Worm (Caenorhabditis elegans) whole organism, L2 larva: ENCODE measurements around the gene F02A9.1.

Experiments
- C34F6.9 ChIP-seq: fragments of 150-350 bp; optimal IDR thresholded peaks from 2 replicates; lab custom pipeline; 2014; ENCODE audit warnings: missing biosample characterization, missing genetic modification characterization
- F13H6.1 ChIP-seq: sonication (generic microtip); optimal IDR thresholded peaks from 2 replicates; lab custom pipeline; 2016; ENCODE audit warnings: missing genetic modification characterization, missing compliant biosample characterization
- Y55F3AM.14 ChIP-seq: fragments of 200-800 bp; sonication (Bioruptor generic); optimal IDR thresholded peaks from 2 replicates; lab custom pipeline; 2018; ENCODE audit warnings: mild to moderate bottlenecking, missing genetic modification characterization, missing compliant biosample characterization
- ZK546.5 ChIP-seq: sonication (generic microtip); optimal IDR thresholded peaks from 2 replicates; lab custom pipeline; 2017; ENCODE audit warnings: missing biosample characterization, missing genetic modification characterization
- blmp-1 ChIP-seq: sonication (generic microtip); optimal IDR thresholded peaks from 2 replicates; lab custom pipeline; 2017; ENCODE audit warnings: missing genetic modification characterization, mild to moderate bottlenecking, missing compliant biosample characterization, antibody characterized with exemption, moderate library complexity; ENCODE audit not compliant: insufficient read depth
- ceh-16 ChIP-seq: fragments of 150-350 bp; optimal IDR thresholded peaks from 2 replicates; lab custom pipeline; 2014; ENCODE audit warnings: missing biosample characterization, missing genetic modification characterization
- ceh-82 ChIP-seq: fragments of 150-350 bp; optimal IDR thresholded peaks from 2 replicates; lab custom pipeline; 2014; ENCODE audit warnings: missing biosample characterization, missing genetic modification characterization
- crh-2 ChIP-seq: sonication (generic microtip); optimal IDR thresholded peaks from 2 replicates; lab custom pipeline; 2017; ENCODE audit warnings: missing biosample characterization, missing genetic modification characterization
- dmd-4 ChIP-seq: sonication (generic microtip); optimal IDR thresholded peaks from 2 replicates; lab custom pipeline; 2017; ENCODE audit warnings: missing biosample characterization, missing genetic modification characterization
- egl-27 ChIP-seq: sonication (generic microtip); optimal IDR thresholded peaks from 3 replicates; lab custom pipeline; 2017; ENCODE audit warnings: missing biosample characterization, missing genetic modification reagents, missing genetic modification characterization
- elt-1 ChIP-seq: fragments of 150-350 bp; optimal IDR thresholded peaks from 2 replicates; lab custom pipeline; 2014; ENCODE audit warnings: missing biosample characterization, missing genetic modification characterization
- elt-3 ChIP-seq: sonication (generic microtip); optimal IDR thresholded peaks from 2 replicates; lab custom pipeline; 2017; ENCODE audit warnings: missing biosample characterization, missing genetic modification characterization
- fos-1 ChIP-seq: fragments of 150-350 bp; optimal IDR thresholded peaks from 2 replicates; lab custom pipeline; 2014; ENCODE audit warnings: missing biosample characterization, missing genetic modification characterization
- gmeb-1 ChIP-seq: fragments of 150-350 bp; optimal IDR thresholded peaks from 2 replicates; lab custom pipeline; 2014; ENCODE audit warnings: missing biosample characterization, missing genetic modification characterization
- lin-11 ChIP-seq: fragments of 150-350 bp; sonication (generic microtip); optimal IDR thresholded peaks from 2 replicates; lab custom pipeline; 2014; ENCODE audit warnings: missing biosample characterization, missing genetic modification characterization, inconsistent platforms, mixed read lengths
- lin-13 ChIP-seq: fragments of 150-350 bp; optimal IDR thresholded peaks from 2 replicates; lab custom pipeline; 2014; ENCODE audit warnings: missing biosample characterization, missing genetic modification reagents, missing genetic modification characterization
- lin-39 ChIP-seq: fragments of 150-350 bp; optimal IDR thresholded peaks from 2 replicates; lab custom pipeline; 2014; ENCODE audit warnings: missing biosample characterization, missing genetic modification reagents, missing genetic modification characterization
- lsy-2 ChIP-seq, 2 experiments: fragments of 150-350 bp in 1 of 2; sonication (generic microtip) in 1 of 2; optimal IDR thresholded peaks; 2 replicates each; lab custom pipeline; 2014 to 2017; ENCODE audit warnings: missing biosample characterization in 2 of 2, missing genetic modification characterization in 2 of 2
- mab-5 ChIP-seq: fragments of 150-350 bp; optimal IDR thresholded peaks from 2 replicates; lab custom pipeline; 2014; ENCODE audit warnings: missing biosample characterization, missing genetic modification characterization
- mbf-1 ChIP-seq: sonication (generic microtip); optimal IDR thresholded peaks from 2 replicates; lab custom pipeline; 2017; ENCODE audit warnings: missing biosample characterization, missing genetic modification characterization
- mdl-1 ChIP-seq, 2 experiments: fragments of 150-350 bp in 1 of 2; sonication (generic microtip) in 1 of 2; optimal IDR thresholded peaks; 2 replicates each; lab custom pipeline; 2017; ENCODE audit warnings: missing biosample characterization in 2 of 2, missing genetic modification characterization in 2 of 2
- nhr-10 ChIP-seq: sonication (generic microtip); optimal IDR thresholded peaks from 2 replicates; lab custom pipeline; 2017; ENCODE audit warnings: missing biosample characterization, missing genetic modification characterization
- nhr-11 ChIP-seq: fragments of 150-350 bp; optimal IDR thresholded peaks from 2 replicates; lab custom pipeline; 2014; ENCODE audit warnings: missing biosample characterization, missing genetic modification characterization
- nhr-12 ChIP-seq: fragments of 150-350 bp; optimal IDR thresholded peaks from 2 replicates; lab custom pipeline; 2014; ENCODE audit warnings: missing biosample characterization, missing genetic modification characterization
- nhr-129 ChIP-seq: fragments of 150-350 bp; optimal IDR thresholded peaks from 2 replicates; lab custom pipeline; 2014; ENCODE audit warnings: missing biosample characterization, missing genetic modification characterization
- nhr-21 ChIP-seq: fragments of 150-350 bp; optimal IDR thresholded peaks from 2 replicates; lab custom pipeline; 2014; ENCODE audit warnings: missing biosample characterization, missing genetic modification characterization
- nhr-23 ChIP-seq: fragments of 150-350 bp; optimal IDR thresholded peaks from 2 replicates; lab custom pipeline; 2014; ENCODE audit warnings: missing biosample characterization, missing genetic modification reagents, missing genetic modification characterization
- nhr-237 ChIP-seq: fragments of 150-350 bp; optimal IDR thresholded peaks from 2 replicates; lab custom pipeline; 2014; ENCODE audit warnings: missing biosample characterization, missing genetic modification characterization
- nhr-25 ChIP-seq: fragments of 150-350 bp; sonication (generic microtip); optimal IDR thresholded peaks from 3 replicates; lab custom pipeline; 2014; ENCODE audit warnings: missing biosample characterization, missing genetic modification characterization
- nhr-77 ChIP-seq: fragments of 150-350 bp; optimal IDR thresholded peaks from 2 replicates; lab custom pipeline; 2014; ENCODE audit warnings: missing biosample characterization, missing genetic modification characterization
- peb-1 ChIP-seq: fragments of 150-350 bp; optimal IDR thresholded peaks from 2 replicates; lab custom pipeline; 2014; ENCODE audit warnings: missing biosample characterization, missing genetic modification characterization
- sem-4 ChIP-seq: fragments of 150-350 bp; optimal IDR thresholded peaks from 2 replicates; lab custom pipeline; 2014; ENCODE audit warnings: missing biosample characterization, missing genetic modification reagents, missing genetic modification characterization
- sma-3 ChIP-seq: sonication (generic microtip); optimal IDR thresholded peaks from 2 replicates; lab custom pipeline; 2016; ENCODE audit warnings: missing genetic modification reagents, missing genetic modification characterization, missing compliant biosample characterization
- sma-9 ChIP-seq, 2 experiments: fragments of 150-350 bp in 1 of 2; sonication (generic microtip) in 1 of 2; optimal IDR thresholded peaks; 2 replicates each; lab custom pipeline; 2014 to 2016; ENCODE audit warnings: missing genetic modification characterization in 2 of 2, mild to moderate bottlenecking in 1 of 2, missing biosample characterization in 1 of 2, missing compliant biosample characterization in 1 of 2, missing genetic modification reagents in 1 of 2, moderate library complexity in 1 of 2
- unc-55 ChIP-seq: fragments of 150-350 bp; sonication (generic microtip); optimal IDR thresholded peaks from 3 replicates; lab custom pipeline; 2014; ENCODE audit warnings: missing biosample characterization, missing genetic modification reagents, missing genetic modification characterization
- unc-62 ChIP-seq: fragments of 150-350 bp; optimal IDR thresholded peaks from 2 replicates; lab custom pipeline; 2014; ENCODE audit warnings: missing biosample characterization, missing genetic modification reagents, missing genetic modification characterization
- zag-1 ChIP-seq: fragments of 150-350 bp; optimal IDR thresholded peaks from 2 replicates; lab custom pipeline; 2014; ENCODE audit warnings: missing biosample characterization, missing genetic modification characterization
- ztf-1 ChIP-seq: fragments of 200-800 bp; sonication (Bioruptor generic); conservative IDR thresholded peaks from 2 replicates; pipeline ENCODE4 v1.3.6; 2022; ENCODE audit warnings: missing genetic modification characterization, missing compliant biosample characterization
- ztf-11 ChIP-seq: sonication (generic microtip); optimal IDR thresholded peaks from 2 replicates; lab custom pipeline; 2017; ENCODE audit warnings: missing biosample characterization, missing genetic modification characterization
- ztf-4 ChIP-seq: fragments of 150-350 bp; optimal IDR thresholded peaks from 2 replicates; lab custom pipeline; 2014; ENCODE audit warnings: missing biosample characterization, missing genetic modification characterization

The F02A9.1 gene

DNA sequence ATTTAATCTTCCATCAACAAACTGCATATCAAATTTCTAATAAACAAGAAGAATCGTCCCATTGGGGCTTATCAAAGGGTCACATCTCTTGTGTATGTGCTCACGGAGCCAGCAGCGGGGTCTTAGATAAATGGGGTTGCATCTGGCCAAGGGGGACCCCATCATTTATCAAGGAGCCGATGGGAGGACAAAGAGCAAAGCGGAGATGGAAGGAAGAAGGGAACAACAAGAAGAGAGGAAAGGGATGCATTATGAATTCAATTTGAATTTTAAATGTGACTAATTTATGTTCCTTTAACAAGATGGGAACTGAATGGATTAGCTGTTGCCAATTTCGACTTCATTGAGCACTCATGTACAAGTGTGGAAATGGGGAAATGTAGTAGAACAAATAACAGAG lies 6.7 kb upstream of the F02A9.1 start (continued):
- TF ChIP-seq ZK546.5 (tag; lab: Kevin White, UChicago), result no peak
- no peak for TF ChIP-seq ceh-16 (tag; lab: Kevin White, UChicago)
- no peak for TF ChIP-seq nhr-10 (tag; lab: Kevin White, UChicago)
- no peak for TF ChIP-seq lin-11 (tag; lab: Kevin White, UChicago)
- TF ChIP-seq ztf-11 (tag; lab: Kevin White, UChicago), result no peak
- TF ChIP-seq unc-62 (GFP tag; lab: Kevin White, UChicago), result no peak
- TF ChIP-seq lin-13 (GFP tag; lab: Kevin White, UChicago), result no peak

DNA sequence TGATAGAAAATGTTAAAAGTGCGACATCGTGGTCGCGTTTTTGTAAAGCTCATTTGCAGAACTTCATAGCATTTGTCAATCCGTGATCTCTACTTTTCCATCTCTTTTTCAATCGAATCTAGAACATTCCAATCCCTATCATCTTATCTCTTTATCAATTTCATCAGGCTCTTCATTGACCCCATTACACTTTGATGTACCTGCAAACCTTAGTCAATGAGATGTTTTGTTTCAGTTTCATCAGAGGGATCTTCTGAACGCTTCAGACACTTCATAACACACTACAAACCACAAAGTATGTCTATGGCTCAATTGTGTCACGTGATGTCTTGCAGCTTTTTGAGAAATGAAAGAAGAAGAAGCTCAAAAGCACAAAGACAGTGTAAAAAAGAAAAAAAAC lies 5.5 kb upstream of the F02A9.1 start:
- TF ChIP-seq F13H6.1 (tag; lab: Kevin White, UChicago) (peak; percentile 26), lin-13 (GFP tag; lab: Kevin White, UChicago) (no peak), nhr-21 (tag; lab: Kevin White, UChicago) (no peak), ceh-16 (tag; lab: Kevin White, UChicago) (no peak), Y55F3AM.14 (GFP tag; lab: Kevin White, UChicago) (no peak), nhr-12 (tag; lab: Kevin White, UChicago) (no peak), mbf-1 (tag; lab: Kevin White, UChicago) (no peak), elt-3 (tag; lab: Kevin White, UChicago) (no peak), C34F6.9 (tag; lab: Kevin White, UChicago) (peak; percentile 37), fos-1 (tag; lab: Kevin White, UChicago) (no peak), sem-4 (peak; percentile 26), sma-9 (GFP tag; optimal IDR thresholded peaks at IDR 0.05; lab: Kevin White, UChicago) (peak; percentile 47), sma-9 (tag; optimal IDR thresholded peaks at IDR 0.05; lab: Kevin White, UChicago) (no peak), ztf-1 (no peak), mab-5 (tag; lab: Kevin White, UChicago) (no peak), unc-62 (GFP tag; lab: Kevin White, UChicago) (no peak), lin-11 (tag; lab: Kevin White, UChicago) (no peak), crh-2 (tag; lab: Kevin White, UChicago) (no peak), sma-3 (GFP tag; lab: Kevin White, UChicago) (no peak), nhr-129 (tag; lab: Kevin White, UChicago) (peak; percentile 35), ztf-11 (tag; lab: Kevin White, UChicago) (no peak), nhr-11 (no peak), nhr-25 (no peak), blmp-1 (tag; lab: Kevin White, UChicago) (no peak), elt-1 (no peak), nhr-77 (tag; lab: Kevin White, UChicago) (no peak), gmeb-1 (tag; lab: Kevin White, UChicago) (no peak), unc-55 (GFP tag; lab: Kevin White, UChicago) (no peak), nhr-237 (no peak), nhr-23 (tag; lab: Kevin White, UChicago) (no peak), peb-1 (no peak), lsy-2 (tag; optimal IDR thresholded peaks at IDR 0.05; lab: Kevin White, UChicago) (peak in 1 of 2 experiments; percentile 32), ZK546.5 (tag; lab: Kevin White, UChicago) (no peak), egl-27 (tag; lab: Kevin White, UChicago) (no peak), lin-39 (no peak), ceh-82 (tag; lab: Kevin White, UChicago) (no peak), zag-1 (tag; lab: Kevin White, UChicago) (no peak), ztf-4 (no peak), dmd-4 (no peak)
- TF ChIP-seq, all 48 proteins: peak for 6

ce11 chrIII:9081763-9082162 lies 4.2 kb upstream of the F02A9.1 start, which contains the start of gene far-2:
TSS of gene far-2 (plus strand) at chrIII:9081828.
- TF ChIP-seq mdl-1 (tag; optimal IDR thresholded peaks at IDR 0.05; lab: Kevin White, UChicago) (no peak), ceh-16 (tag; lab: Kevin White, UChicago) (no peak), nhr-21 (tag; lab: Kevin White, UChicago) (no peak), nhr-129 (tag; lab: Kevin White, UChicago) (no peak), nhr-11 (no peak), nhr-237 (no peak)
